Fruit fly (Drosophila melanogaster) whole organism, larva: ENCODE results near the gene Cap-D3.

Source experiments
- noc ChIP-seq: fragments of 200-800 bp; sonication (Bioruptor generic); optimal IDR thresholded peaks from 3 replicates; lab custom pipeline; 2019; ENCODE audit warnings: missing biosample characterization, mild to moderate bottlenecking, missing genetic modification characterization, moderate library complexity

Cap-D3 gene

DNA sequence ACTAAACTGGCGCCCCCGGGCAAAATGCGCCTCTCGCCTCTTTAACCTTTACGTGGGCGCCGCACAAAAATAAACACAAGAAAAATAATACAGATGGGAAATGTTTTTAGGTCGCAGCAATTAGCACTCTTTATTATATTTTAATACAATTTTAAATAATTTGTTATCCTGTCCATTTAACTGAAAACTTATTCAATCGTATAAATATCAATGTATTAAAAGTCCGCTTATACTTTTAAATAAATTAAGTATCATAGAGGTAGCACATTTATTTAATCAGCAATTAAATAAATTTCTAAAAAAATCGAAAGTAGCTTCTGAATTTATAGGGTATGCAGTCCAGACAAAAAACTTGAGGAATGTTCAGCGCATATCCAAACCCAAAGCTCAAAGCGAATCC, 18.6 kb upstream of the Cap-D3 start:
- no peak for TF ChIP-seq noc (tag; lab: Kevin White, UChicago)

dm6 chr2L:5507823-5508438, 17.8 kb upstream of the Cap-D3 start:
- no peak for TF ChIP-seq noc (tag; lab: Kevin White, UChicago)

DNA sequence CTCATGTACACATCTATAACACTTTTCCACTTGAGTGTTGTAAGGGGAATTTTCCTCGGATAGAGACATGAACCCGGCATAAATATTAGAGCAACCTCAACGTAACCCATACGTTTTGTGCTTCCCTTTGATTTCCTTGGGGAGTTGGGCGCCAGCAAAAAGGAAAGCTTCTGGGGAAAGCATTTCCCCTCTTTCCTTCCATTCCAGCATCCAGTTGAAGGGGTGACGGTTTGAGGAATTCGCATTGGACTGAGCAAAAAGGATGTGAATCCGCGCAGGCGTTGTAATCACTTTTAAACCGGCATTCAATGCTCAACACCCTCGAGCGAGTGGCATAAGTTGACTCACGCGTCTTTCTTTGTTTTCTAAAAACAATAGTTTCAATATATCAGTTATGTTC, 10.8 kb upstream of the Cap-D3 start:
- no peak for TF ChIP-seq noc (tag; lab: Kevin White, UChicago)

DNA sequence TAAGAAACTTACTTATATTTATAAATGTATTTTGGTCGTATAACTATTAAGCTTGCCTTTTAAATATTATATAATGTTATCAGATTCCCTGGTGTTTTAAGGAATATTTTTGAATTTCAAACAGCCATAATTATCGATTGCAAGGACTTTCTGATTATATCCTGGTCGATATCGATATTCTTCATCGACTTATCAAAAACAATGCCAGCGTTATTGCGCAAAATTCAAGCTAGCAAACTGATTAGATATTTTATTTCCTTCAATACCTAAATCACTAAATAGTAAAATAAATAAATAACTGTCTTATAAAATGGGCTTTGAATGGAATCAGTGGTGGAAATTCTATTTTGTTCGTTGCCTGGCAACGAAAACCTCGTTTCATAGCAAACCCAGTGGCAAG, 8.3 kb upstream of the Cap-D3 start, which contains the start of gene CG14020:
Gene CG14020, plus strand, starts transcription at position 345 of the 400 bp plus-strand sequence.
- no peak for TF ChIP-seq noc (tag; lab: Kevin White, UChicago)

- no peak for TF ChIP-seq noc (tag; lab: Kevin White, UChicago)
Measured at dm6 chr2L:5519846-5520384, 5.8 kb upstream of the Cap-D3 start, which contains the start of the genes CG7382 and cl. Gene CG7382 (minus strand): TSS chr2L:5519896. Gene cl (plus strand): TSS chr2L:5520135.

- no peak for TF ChIP-seq noc (tag; lab: Kevin White, UChicago)
Measured at dm6 chr2L:5520757-5521156, 4.9 kb upstream of the Cap-D3 start.

- TF ChIP-seq noc (tag; lab: Kevin White, UChicago): peak; percentile 75
Measured at dm6 chr2L:5523848-5524473, 1.7 kb upstream of the Cap-D3 start, which contains the start of the genes Vps52 and Elp4. Gene Vps52 (minus strand): TSS chr2L:5523898. Gene Elp4 (plus strand): TSS chr2L:5524139.

DNA sequence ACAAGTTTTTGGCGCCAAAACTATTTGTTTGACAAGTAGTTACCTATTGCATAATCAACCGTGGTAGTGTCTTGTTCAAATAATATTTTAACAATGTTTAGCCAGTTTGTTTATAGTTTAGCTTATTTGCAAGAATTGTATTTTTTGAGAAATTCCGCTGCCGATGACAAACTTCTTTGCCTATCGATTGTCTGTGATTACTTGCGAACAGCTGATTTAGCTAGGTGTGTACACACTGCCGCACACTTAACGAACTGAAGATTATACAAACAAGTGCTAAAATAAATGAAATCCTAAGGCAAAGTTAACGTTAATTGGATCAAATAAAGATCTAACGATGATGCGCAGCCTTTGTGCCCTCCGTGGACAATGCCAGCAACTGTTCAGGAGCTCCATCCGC, 1.0 kb downstream of the Cap-D3 start, which contains the start of gene Cox11:
Gene Cox11, plus strand, starts transcription at position 220 of the 400 bp plus-strand sequence.
- no peak for TF ChIP-seq noc (tag; lab: Kevin White, UChicago)

DNA sequence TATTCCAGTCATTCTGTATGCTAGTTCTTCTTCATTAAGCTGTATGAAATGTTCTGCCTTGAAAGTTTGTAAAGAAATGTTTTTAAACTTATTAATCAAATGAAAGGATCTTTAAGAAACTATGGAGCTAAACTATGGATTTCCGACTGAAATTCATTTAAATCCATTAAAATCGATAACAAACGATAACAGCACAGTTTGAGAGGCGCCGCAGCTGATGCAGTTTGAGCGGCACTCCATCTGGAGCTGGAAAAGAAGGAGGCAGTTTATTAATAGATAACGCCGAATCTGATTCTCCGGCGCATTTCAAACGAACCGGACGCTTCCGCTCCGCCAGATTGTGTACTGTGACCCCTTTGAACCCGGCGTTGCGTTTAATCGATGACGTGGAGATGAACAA, 2.2 kb downstream of the Cap-D3 start, which contains the start of gene CG31915:
Gene CG31915, plus strand, starts transcription at position 263 of the 400 bp plus-strand sequence.
- no peak for TF ChIP-seq noc (tag; lab: Kevin White, UChicago)

- TF ChIP-seq noc (tag; lab: Kevin White, UChicago): no peak
Measured at dm6 chr2L:5532061-5532460, 6.4 kb downstream of the Cap-D3 start, which contains the start of gene Coq6. Gene Coq6 (minus strand): TSS chr2L:5532223.

DNA sequence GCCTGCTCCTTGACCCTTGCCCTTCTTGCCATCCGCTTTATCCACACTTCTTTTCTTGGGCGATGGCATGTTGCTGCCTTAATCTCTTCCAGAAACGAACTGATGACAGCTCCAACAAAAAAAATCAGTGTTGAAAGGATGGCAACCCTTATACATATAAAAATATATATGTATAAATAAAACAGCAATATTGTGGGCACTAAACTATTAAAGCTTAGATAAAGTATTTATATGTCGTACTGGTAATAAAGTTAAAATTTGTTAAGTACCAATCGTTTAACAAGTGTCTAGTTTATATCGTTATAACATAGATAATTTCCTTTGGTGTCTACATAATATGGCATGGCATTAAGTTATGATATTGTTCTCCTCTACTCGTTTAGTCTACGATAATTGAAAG, 11.0 kb downstream of the Cap-D3 start, which contains the start of gene tomb:
Gene tomb, minus strand, starts transcription at position 101 of the 400 bp plus-strand sequence.
- TF ChIP-seq noc (tag; lab: Kevin White, UChicago): no peak

- TF ChIP-seq noc (tag; lab: Kevin White, UChicago): no peak
Measured at dm6 chr2L:5537063-5537462, 11.4 kb downstream of the Cap-D3 start.

DNA sequence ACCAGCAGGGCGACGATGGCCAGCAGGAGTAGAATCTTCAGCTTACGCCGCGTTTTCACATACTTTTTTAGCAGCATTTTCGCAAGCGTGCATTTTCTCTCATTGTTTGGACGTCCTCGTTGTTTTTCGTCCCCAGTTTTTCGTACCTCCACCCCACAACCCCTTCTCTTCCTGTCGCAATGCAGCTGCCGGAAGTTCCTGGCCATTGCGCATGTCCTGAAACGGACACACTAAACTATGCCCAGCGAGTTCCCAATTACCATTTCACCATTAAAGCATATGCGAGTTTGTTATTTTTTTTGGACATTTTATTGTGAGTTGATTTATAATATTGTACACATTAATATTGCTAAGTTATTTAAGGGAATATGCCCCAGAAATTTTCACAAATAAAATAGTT, 13.3 kb downstream of the Cap-D3 start, which contains the start of gene CG14015:
Gene CG14015, minus strand, starts transcription at position 163 of the 400 bp plus-strand sequence.
- no peak for TF ChIP-seq noc (tag; lab: Kevin White, UChicago)

- no peak for TF ChIP-seq noc (tag; lab: Kevin White, UChicago)
Measured at dm6 chr2L:5541935-5542685, 16.4 kb downstream of the Cap-D3 start, which contains the start of the genes Hel25E and Lam. Gene Hel25E (minus strand): TSS chr2L:5542314. Gene Lam (plus strand): TSS chr2L:5542480.

DNA sequence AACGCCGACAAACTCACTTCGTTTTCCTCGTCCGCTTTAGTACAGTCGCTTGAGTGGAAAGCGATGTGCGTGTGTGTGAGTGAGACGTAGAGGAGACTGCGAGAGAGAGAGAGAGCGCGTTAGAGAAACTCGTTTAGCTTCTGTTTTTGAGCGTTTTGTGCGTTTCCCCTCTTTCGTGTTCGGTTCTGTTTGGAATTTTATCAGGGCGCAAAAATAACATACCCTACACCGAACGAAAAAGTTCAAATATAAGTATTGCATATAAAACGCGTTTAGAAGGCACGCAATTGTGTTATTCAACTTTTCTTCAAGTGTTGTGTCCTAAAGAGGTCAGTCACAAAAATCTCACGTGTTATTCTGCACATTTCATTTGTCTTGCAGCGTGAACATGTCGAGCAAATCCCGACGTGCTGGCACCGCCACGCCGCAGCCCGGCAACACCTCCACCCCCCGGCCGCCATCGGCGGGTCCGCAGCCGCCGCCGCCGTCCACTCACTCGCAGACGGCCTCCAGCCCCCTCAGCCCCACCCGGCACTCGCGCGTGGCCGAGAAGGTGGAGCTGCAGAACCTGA, 17.3 kb downstream of the Cap-D3 start:
- peak; percentile 21 for TF ChIP-seq noc (tag; lab: Kevin White, UChicago)
